Worm (Caenorhabditis elegans): ENCODE results near the gene F56F10.1.

Gene F56F10.1

ce11 chrX:912990-913389, 40.6 kb downstream of the F56F10.1 start, which contains the start of gene F35H12.6:
Gene F35H12.6 (plus strand): TSS chrX:913290.
- TF ChIP-seq him-1 (tag; optimal IDR thresholded peaks at IDR 0.05) = no peak
- no peak for TF ChIP-seq W03F9.2 (tag; optimal IDR thresholded peaks at IDR 0.05)
- TF ChIP-seq dao-5 (tag; optimal IDR thresholded peaks at IDR 0.05) = no peak

ce11 chrX:915510-915909, 43.1 kb downstream of the F56F10.1 start, which contains the start of gene sel-12:
Gene sel-12 (plus strand): TSS chrX:915867.
- no peak for TF ChIP-seq him-1 (tag; optimal IDR thresholded peaks at IDR 0.05)
- no peak for TF ChIP-seq dao-5 (tag; optimal IDR thresholded peaks at IDR 0.05)
- TF ChIP-seq W03F9.2 (tag; optimal IDR thresholded peaks at IDR 0.05) = no peak

- TF ChIP-seq him-1 (tag; optimal IDR thresholded peaks at IDR 0.05) (no peak), W03F9.2 (tag; optimal IDR thresholded peaks at IDR 0.05) (no peak), dao-5 (tag; optimal IDR thresholded peaks at IDR 0.05) (no peak)
Measured at ce11 chrX:918097-918496, 45.7 kb downstream of the F56F10.1 start, which contains the start of gene F35H12.5. Gene F35H12.5 (plus strand): TSS chrX:918397.

ce11 chrX:924495-925008, 52.1 kb downstream of the F56F10.1 start, which contains the start of the genes pifk-1 and tbc-11:
Gene pifk-1 (minus strand): TSS chrX:924511.
Gene tbc-11 (plus strand): TSS chrX:924958.
- no peak for TF ChIP-seq him-1 (tag; optimal IDR thresholded peaks at IDR 0.05)
- no peak for TF ChIP-seq dao-5 (tag; optimal IDR thresholded peaks at IDR 0.05)
- TF ChIP-seq W03F9.2 (tag; optimal IDR thresholded peaks at IDR 0.05) = peak; percentile 63
